Fruit fly (Drosophila melanogaster): ENCODE measurements around the gene Oscillin.

Oscillin gene

DNA sequence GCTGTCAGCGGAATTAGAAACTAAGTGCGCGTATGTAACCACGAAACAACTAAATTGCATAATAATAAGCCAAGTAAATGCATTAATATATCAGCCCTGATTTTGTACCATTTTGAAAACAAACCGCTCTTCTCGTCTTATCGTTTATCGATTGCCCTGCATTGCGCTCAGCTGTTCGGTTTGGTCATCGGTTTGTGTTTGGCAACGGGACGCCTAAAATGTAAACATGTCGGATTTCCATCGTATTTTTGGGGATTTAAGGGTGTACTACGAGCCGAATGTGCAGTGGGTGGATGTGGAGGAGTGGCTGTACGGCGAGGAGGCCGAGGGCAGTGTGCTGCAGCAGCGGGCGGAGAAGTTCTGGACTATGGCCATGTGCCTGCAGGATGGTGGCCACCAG, 21.2 kb upstream of the Oscillin start, which contains the start of gene Cap-D3:
Gene Cap-D3, plus strand, starts transcription at position 183 of the 400 bp plus-strand sequence.
- TF ChIP-seq Ets98B (GFP tag; IDR thresholded peaks at IDR 0.05) (no peak), CG4496 (GFP tag; IDR thresholded peaks at IDR 0.05) (no peak), CG17806 (tag; optimal IDR thresholded peaks at IDR 0.05) (no peak), CG15710 (tag; optimal IDR thresholded peaks at IDR 0.05) (no peak), Pif1A (GFP tag; optimal IDR thresholded peaks at IDR 0.05) (no peak), CG12605 (GFP tag; IDR thresholded peaks at IDR 0.05) (no peak), CG10348 (GFP tag; IDR thresholded peaks at IDR 0.05) (no peak), gl (tag; optimal IDR thresholded peaks at IDR 0.05) (no peak), CG9948 (tag; optimal IDR thresholded peaks at IDR 0.05) (no peak), CG32121 (GFP tag; IDR thresholded peaks at IDR 0.05) (no peak), CG34367 (tag; optimal IDR thresholded peaks at IDR 0.05) (no peak), CG14655 (GFP tag; optimal IDR thresholded peaks at IDR 0.05) (no peak), fd96Ca (GFP tag; IDR thresholded peaks at IDR 0.05) (no peak), CG13204 (GFP tag; optimal IDR thresholded peaks at IDR 0.05) (no peak), D1 (tag; optimal IDR thresholded peaks at IDR 0.05) (no peak), CG8301 (tag; optimal IDR thresholded peaks at IDR 0.05) (no peak), EcR (GFP tag; optimal IDR thresholded peaks at IDR 0.05) (no peak), rn (GFP tag; IDR thresholded peaks at IDR 0.05) (no peak), CG8159 (tag; optimal IDR thresholded peaks at IDR 0.05) (no peak)

DNA sequence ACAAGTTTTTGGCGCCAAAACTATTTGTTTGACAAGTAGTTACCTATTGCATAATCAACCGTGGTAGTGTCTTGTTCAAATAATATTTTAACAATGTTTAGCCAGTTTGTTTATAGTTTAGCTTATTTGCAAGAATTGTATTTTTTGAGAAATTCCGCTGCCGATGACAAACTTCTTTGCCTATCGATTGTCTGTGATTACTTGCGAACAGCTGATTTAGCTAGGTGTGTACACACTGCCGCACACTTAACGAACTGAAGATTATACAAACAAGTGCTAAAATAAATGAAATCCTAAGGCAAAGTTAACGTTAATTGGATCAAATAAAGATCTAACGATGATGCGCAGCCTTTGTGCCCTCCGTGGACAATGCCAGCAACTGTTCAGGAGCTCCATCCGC, 20.1 kb upstream of the Oscillin start, which contains the start of gene Cox11:
Gene Cox11, plus strand, starts transcription at position 220 of the 400 bp plus-strand sequence.
- TF ChIP-seq Pif1B (GFP tag; optimal IDR thresholded peaks at IDR 0.05) (no peak), CG8301 (tag; optimal IDR thresholded peaks at IDR 0.05) (no peak), rn (GFP tag; IDR thresholded peaks at IDR 0.05) (no peak), CG10348 (GFP tag; IDR thresholded peaks at IDR 0.05) (no peak), Pif1A (GFP tag; optimal IDR thresholded peaks at IDR 0.05) (no peak), CG8159 (tag; optimal IDR thresholded peaks at IDR 0.05) (no peak), D1 (tag; optimal IDR thresholded peaks at IDR 0.05) (no peak), EcR (GFP tag; optimal IDR thresholded peaks at IDR 0.05) (no peak), CG14655 (GFP tag; optimal IDR thresholded peaks at IDR 0.05) (no peak)

DNA sequence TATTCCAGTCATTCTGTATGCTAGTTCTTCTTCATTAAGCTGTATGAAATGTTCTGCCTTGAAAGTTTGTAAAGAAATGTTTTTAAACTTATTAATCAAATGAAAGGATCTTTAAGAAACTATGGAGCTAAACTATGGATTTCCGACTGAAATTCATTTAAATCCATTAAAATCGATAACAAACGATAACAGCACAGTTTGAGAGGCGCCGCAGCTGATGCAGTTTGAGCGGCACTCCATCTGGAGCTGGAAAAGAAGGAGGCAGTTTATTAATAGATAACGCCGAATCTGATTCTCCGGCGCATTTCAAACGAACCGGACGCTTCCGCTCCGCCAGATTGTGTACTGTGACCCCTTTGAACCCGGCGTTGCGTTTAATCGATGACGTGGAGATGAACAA, 19.0 kb upstream of the Oscillin start, which contains the start of gene CG31915:
Gene CG31915, plus strand, starts transcription at position 263 of the 400 bp plus-strand sequence.
- TF ChIP-seq CG13204 (GFP tag; optimal IDR thresholded peaks at IDR 0.05) (no peak), CG32121 (GFP tag; IDR thresholded peaks at IDR 0.05) (0 out of 2 replicates have a peak, but pooled peaks have one; percentile 22)

DNA sequence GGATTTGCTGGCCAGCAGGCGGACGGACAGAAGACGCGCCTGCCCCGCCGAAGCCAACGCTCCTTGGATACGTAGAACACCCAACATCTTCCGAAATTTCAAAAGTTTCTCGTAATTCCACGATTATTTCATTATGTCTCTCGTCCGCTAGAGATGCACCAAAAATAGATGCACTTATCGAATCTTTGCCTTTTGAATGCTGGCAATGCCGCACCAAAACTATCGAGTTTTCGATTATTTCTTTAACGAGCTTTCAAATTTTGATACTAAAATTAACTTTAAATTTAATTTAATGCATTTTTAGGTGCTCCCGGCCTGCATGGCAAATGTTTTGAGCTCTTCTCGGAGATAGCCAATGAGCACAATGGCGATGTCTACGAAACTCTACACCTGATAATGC, 14.8 kb upstream of the Oscillin start, which contains the start of gene Coq6:
Gene Coq6, minus strand, starts transcription at position 163 of the 400 bp plus-strand sequence.
- TF ChIP-seq CG15710 (tag; optimal IDR thresholded peaks at IDR 0.05) (no peak), CG9948 (tag; optimal IDR thresholded peaks at IDR 0.05) (no peak), CG4496 (GFP tag; IDR thresholded peaks at IDR 0.05) (0 out of 3 replicates have a peak, but pooled peaks have one; percentile 35), CG10348 (GFP tag; IDR thresholded peaks at IDR 0.05) (no peak), rn (GFP tag; IDR thresholded peaks at IDR 0.05) (no peak), CG14655 (GFP tag; optimal IDR thresholded peaks at IDR 0.05) (no peak)

DNA sequence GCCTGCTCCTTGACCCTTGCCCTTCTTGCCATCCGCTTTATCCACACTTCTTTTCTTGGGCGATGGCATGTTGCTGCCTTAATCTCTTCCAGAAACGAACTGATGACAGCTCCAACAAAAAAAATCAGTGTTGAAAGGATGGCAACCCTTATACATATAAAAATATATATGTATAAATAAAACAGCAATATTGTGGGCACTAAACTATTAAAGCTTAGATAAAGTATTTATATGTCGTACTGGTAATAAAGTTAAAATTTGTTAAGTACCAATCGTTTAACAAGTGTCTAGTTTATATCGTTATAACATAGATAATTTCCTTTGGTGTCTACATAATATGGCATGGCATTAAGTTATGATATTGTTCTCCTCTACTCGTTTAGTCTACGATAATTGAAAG, 10.2 kb upstream of the Oscillin start, which contains the start of gene tomb:
Gene tomb, minus strand, starts transcription at position 101 of the 400 bp plus-strand sequence.
- no peak for TF ChIP-seq CG17806 (tag; optimal IDR thresholded peaks at IDR 0.05)
- TF ChIP-seq Snoo (tag; optimal IDR thresholded peaks at IDR 0.05): no peak
- TF ChIP-seq CG9948 (tag; optimal IDR thresholded peaks at IDR 0.05): no peak
- TF ChIP-seq rn (GFP tag; IDR thresholded peaks at IDR 0.05): no peak
- no peak for TF ChIP-seq CG12605 (GFP tag; IDR thresholded peaks at IDR 0.05)
- TF ChIP-seq CG34367 (tag; optimal IDR thresholded peaks at IDR 0.05): no peak
- no peak for TF ChIP-seq EcR (GFP tag; optimal IDR thresholded peaks at IDR 0.05)
- TF ChIP-seq CG10348 (GFP tag; IDR thresholded peaks at IDR 0.05): no peak
- TF ChIP-seq CG13204 (GFP tag; optimal IDR thresholded peaks at IDR 0.05): no peak

DNA sequence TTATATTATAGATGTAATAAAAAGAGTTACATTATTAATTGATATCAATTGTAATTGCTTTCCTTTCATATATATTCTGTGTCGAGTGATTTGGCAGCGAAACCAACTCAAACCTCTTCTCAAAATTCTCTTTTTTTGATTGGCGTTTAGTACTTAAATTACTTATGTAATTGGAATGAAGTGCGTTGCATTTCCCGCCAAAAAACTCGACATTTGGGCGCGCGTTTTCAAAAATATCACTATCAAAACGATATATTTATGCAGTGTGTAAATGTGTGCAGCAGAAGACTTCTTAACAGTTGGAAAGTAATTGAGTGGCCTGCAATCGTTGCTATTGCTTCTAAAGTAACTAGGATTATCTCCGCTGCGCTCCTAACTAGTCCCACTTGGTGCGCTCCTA, 9.8 kb upstream of the Oscillin start:
- no peak for TF ChIP-seq CG15710 (tag; optimal IDR thresholded peaks at IDR 0.05)
- no peak for TF ChIP-seq Pif1A (GFP tag; optimal IDR thresholded peaks at IDR 0.05)
- no peak for TF ChIP-seq Snoo (tag; optimal IDR thresholded peaks at IDR 0.05)
- TF ChIP-seq CG32121 (GFP tag; IDR thresholded peaks at IDR 0.05): no peak
- TF ChIP-seq EcR (GFP tag; optimal IDR thresholded peaks at IDR 0.05): no peak
- TF ChIP-seq CG8159 (tag; optimal IDR thresholded peaks at IDR 0.05): no peak

DNA sequence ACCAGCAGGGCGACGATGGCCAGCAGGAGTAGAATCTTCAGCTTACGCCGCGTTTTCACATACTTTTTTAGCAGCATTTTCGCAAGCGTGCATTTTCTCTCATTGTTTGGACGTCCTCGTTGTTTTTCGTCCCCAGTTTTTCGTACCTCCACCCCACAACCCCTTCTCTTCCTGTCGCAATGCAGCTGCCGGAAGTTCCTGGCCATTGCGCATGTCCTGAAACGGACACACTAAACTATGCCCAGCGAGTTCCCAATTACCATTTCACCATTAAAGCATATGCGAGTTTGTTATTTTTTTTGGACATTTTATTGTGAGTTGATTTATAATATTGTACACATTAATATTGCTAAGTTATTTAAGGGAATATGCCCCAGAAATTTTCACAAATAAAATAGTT, 7.9 kb upstream of the Oscillin start, which contains the start of gene CG14015:
Gene CG14015, minus strand, starts transcription at position 163 of the 400 bp plus-strand sequence.
- TF ChIP-seq CG4496 (GFP tag; IDR thresholded peaks at IDR 0.05) (no peak), rn (GFP tag; IDR thresholded peaks at IDR 0.05) (no peak), CG34367 (tag; optimal IDR thresholded peaks at IDR 0.05) (no peak), CG9948 (tag; optimal IDR thresholded peaks at IDR 0.05) (no peak), D1 (tag; optimal IDR thresholded peaks at IDR 0.05) (no peak), Snoo (tag; optimal IDR thresholded peaks at IDR 0.05) (no peak)

All from whole organism, pupa.